Worm (Caenorhabditis elegans): ENCODE measurements around the gene acp-5.

DNA sequence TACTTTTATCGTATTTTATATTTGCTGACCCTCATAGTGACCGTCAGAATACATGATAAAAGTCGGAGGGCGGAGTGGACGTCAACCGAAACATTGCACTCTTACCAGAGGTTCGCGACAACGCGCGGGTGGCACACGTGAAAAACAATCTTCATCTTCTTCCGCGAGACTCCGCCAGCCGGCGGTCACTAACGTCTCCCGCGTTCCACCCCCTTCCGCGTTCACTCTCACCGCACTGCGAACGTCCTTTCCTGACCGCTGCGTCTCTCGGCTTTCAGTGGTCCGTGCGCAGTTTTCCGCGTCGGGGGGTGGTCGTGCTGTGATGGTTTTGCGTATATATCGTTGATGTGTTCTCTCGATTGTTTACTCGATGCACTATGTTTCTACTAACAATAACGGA, 11.1 kb upstream of the acp-5 start:
- TF ChIP-seq Y5F2A.4 (GFP tag; optimal IDR thresholded peaks at IDR 0.05) (no peak), snpc-4 (tag; optimal IDR thresholded peaks at IDR 0.05) (no peak), pha-4 (GFP tag; IDR thresholded peaks at IDR 0.05) (no peak), pha-4 (tag; optimal IDR thresholded peaks at IDR 0.05) (no peak), mep-1 (tag; optimal IDR thresholded peaks at IDR 0.05) (no peak), lin-39 (tag; optimal IDR thresholded peaks at IDR 0.05) (no peak), sdz-12 (GFP tag; optimal IDR thresholded peaks at IDR 0.05) (no peak), ztf-11 (tag; optimal IDR thresholded peaks at IDR 0.05) (no peak), lsy-2 (tag; optimal IDR thresholded peaks at IDR 0.05) (no peak), jun-1 (tag; optimal IDR thresholded peaks at IDR 0.05) (no peak)

Data from whole organism, L4 larva.